Worm (Caenorhabditis elegans) whole organism, midembryonic: Measurements from ENCODE around the gene R02E4.1.

Source experiments
- T22C8.4 ChIP-seq: fragments of 200-800 bp; sonication (Bioruptor generic); IDR thresholded peaks from 2 replicates; pipeline ENCODE4 v1.3.6; 2022; ENCODE audit warnings: missing genetic modification characterization, missing compliant biosample characterization
- cog-1 ChIP-seq: sonication (generic microtip); optimal IDR thresholded peaks from 2 replicates; lab custom pipeline; 2016; ENCODE audit warnings: missing genetic modification characterization, missing compliant biosample characterization
- flt-1 ChIP-seq: fragments of 200-800 bp; sonication (Bioruptor generic); IDR thresholded peaks from 2 replicates; pipeline ENCODE4 v1.3.6; 2022; ENCODE audit warnings: missing genetic modification characterization, missing compliant biosample characterization
- klf-2 ChIP-seq: fragments of 200-800 bp; sonication (Bioruptor generic); conservative IDR thresholded peaks from 2 replicates; pipeline ENCODE4 v1.3.6; 2022; ENCODE audit warnings: missing genetic modification reagents, missing genetic modification characterization, missing compliant biosample characterization
- med-1 ChIP-seq: sonication (generic microtip); optimal IDR thresholded peaks from 2 replicates; lab custom pipeline; 2017; ENCODE audit warnings: missing genetic modification characterization, mild to moderate bottlenecking, missing compliant biosample characterization, antibody characterized with exemption, missing genetic modification reagents; ENCODE audit not compliant: insufficient read depth
- ref-1 ChIP-seq: fragments of 200-800 bp; sonication (Bioruptor generic); conservative IDR thresholded peaks from 2 replicates; pipeline ENCODE4 v1.3.6; 2022; ENCODE audit warnings: missing genetic modification reagents, missing genetic modification characterization, missing compliant biosample characterization
- tab-1 ChIP-seq: fragments of 200-800 bp; sonication (Bioruptor generic); IDR thresholded peaks from 2 replicates; pipeline ENCODE4 v1.3.6; 2022; ENCODE audit warnings: missing genetic modification characterization, missing compliant biosample characterization
- ztf-23 ChIP-seq: fragments of 200-800 bp; sonication (Bioruptor generic); IDR thresholded peaks from 2 replicates; pipeline ENCODE4 v1.3.6; 2022; ENCODE audit warnings: missing genetic modification reagents, missing genetic modification characterization, missing compliant biosample characterization
- ztf-29 ChIP-seq: fragments of 200-800 bp; sonication (Bioruptor generic); IDR thresholded peaks from 2 replicates; pipeline ENCODE4 v1.3.6; 2022; ENCODE audit warnings: missing genetic modification reagents, missing genetic modification characterization, missing compliant biosample characterization

ce11 chrX:4094979-4095378 lies 9.4 kb downstream of the R02E4.1 start:
- TF ChIP-seq klf-2 (GFP tag; lab: Robert Waterston, UW), result no peak
- no peak for TF ChIP-seq flt-1 (GFP tag; lab: Robert Waterston, UW)
- no peak for TF ChIP-seq cog-1 (tag; lab: Kevin White, UChicago)
- no peak for TF ChIP-seq ztf-23 (GFP tag; lab: Robert Waterston, UW)
- TF ChIP-seq tab-1 (GFP tag; lab: Robert Waterston, UW), result no peak
- no peak for TF ChIP-seq ztf-29 (GFP tag; lab: Robert Waterston, UW)
- TF ChIP-seq ref-1 (GFP tag; lab: Robert Waterston, UW), result no peak
- no peak for TF ChIP-seq med-1 (GFP tag; lab: Kevin White, UChicago)
- no peak for TF ChIP-seq T22C8.4
